Fruit fly (Drosophila melanogaster) whole organism, embryonic: ENCODE data around the gene CG43630.

Source experiments
- Bgb ChIP-seq: fragments of 200-800 bp; sonication (Bioruptor generic); IDR thresholded peaks from 2 replicates; pipeline ENCODE4 v1.3.6; 2022; ENCODE audit warnings: missing biosample characterization, missing genetic modification characterization; ENCODE audit not compliant: partially characterized antibody
- CG10274 ChIP-seq: fragments of 200-800 bp; sonication (Bioruptor generic); optimal IDR thresholded peaks from 3 replicates; lab custom pipeline; 2017; ENCODE audit warnings: missing biosample characterization, mild to moderate bottlenecking, missing genetic modification characterization
- CG10543 ChIP-seq: fragments of 200-800 bp; sonication (Bioruptor generic); optimal IDR thresholded peaks from 3 replicates; lab custom pipeline; 2017; ENCODE audit warnings: missing biosample characterization, mild to moderate bottlenecking, missing genetic modification characterization, moderate library complexity
- CG10565 ChIP-seq: fragments of 200-800 bp; sonication (Bioruptor generic); optimal IDR thresholded peaks from 3 replicates; lab custom pipeline; 2016; ENCODE audit warnings: missing biosample characterization, mild to moderate bottlenecking, missing genetic modification characterization
- CG12155 ChIP-seq: fragments of 200-800 bp; sonication (Bioruptor generic); optimal IDR thresholded peaks from 3 replicates; lab custom pipeline; 2016; ENCODE audit warnings: missing biosample characterization, missing genetic modification characterization
- CG12744 ChIP-seq: fragments of 200-800 bp; sonication (Bioruptor generic); optimal IDR thresholded peaks from 2 replicates; lab custom pipeline; 2016; ENCODE audit warnings: missing biosample characterization, missing genetic modification characterization
- CG12769 ChIP-seq: fragments of 200-800 bp; sonication (Bioruptor generic); optimal IDR thresholded peaks from 2 replicates; lab custom pipeline; 2019; ENCODE audit warnings: missing biosample characterization, mild to moderate bottlenecking, missing genetic modification characterization, moderate library complexity
- CG13123 ChIP-seq: fragments of 200-800 bp; sonication (Bioruptor generic); optimal IDR thresholded peaks from 2 replicates; lab custom pipeline; 2016; ENCODE audit warnings: missing biosample characterization, missing genetic modification characterization
- CG15269 ChIP-seq: fragments of 200-800 bp; sonication (Bioruptor generic); optimal IDR thresholded peaks from 2 replicates; lab custom pipeline; 2018; ENCODE audit warnings: missing biosample characterization, mild to moderate bottlenecking, missing genetic modification characterization, moderate library complexity
- CG16779 ChIP-seq: fragments of 200-800 bp; sonication (Bioruptor generic); IDR thresholded peaks from 2 replicates; pipeline ENCODE4 v1.3.6; 2022; ENCODE audit warnings: missing biosample characterization, missing genetic modification characterization
- CG16863 ChIP-seq: fragments of 200-800 bp; sonication (Bioruptor generic); optimal IDR thresholded peaks from 3 replicates; lab custom pipeline; 2016; ENCODE audit warnings: missing biosample characterization, missing genetic modification characterization
- CG17568 ChIP-seq: fragments of 200-800 bp; sonication (Bioruptor generic); optimal IDR thresholded peaks from 2 replicates; lab custom pipeline; 2018; ENCODE audit warnings: missing biosample characterization, mild to moderate bottlenecking, missing genetic modification characterization, moderate library complexity
- CG2129 ChIP-seq: fragments of 200-800 bp; sonication (Bioruptor generic); IDR thresholded peaks from 2 replicates; pipeline ENCODE4 v1.3.6; 2022; ENCODE audit warnings: missing biosample characterization, missing genetic modification characterization; ENCODE audit not compliant: partially characterized antibody
- CG4424 ChIP-seq: fragments of 200-800 bp; sonication (Bioruptor generic); optimal IDR thresholded peaks from 3 replicates; lab custom pipeline; 2016; ENCODE audit warnings: missing biosample characterization, missing genetic modification characterization
- CG4617 ChIP-seq: fragments of 200-800 bp; sonication (Bioruptor generic); optimal IDR thresholded peaks from 3 replicates; lab custom pipeline; 2016; ENCODE audit warnings: missing biosample characterization, missing genetic modification characterization, borderline replicate concordance
- CG4707 ChIP-seq: fragments of 200-800 bp; sonication (Bioruptor generic); optimal IDR thresholded peaks from 2 replicates; lab custom pipeline; 2018; ENCODE audit warnings: missing biosample characterization, mild to moderate bottlenecking, missing genetic modification characterization, moderate library complexity
- CG4730 ChIP-seq: fragments of 200-800 bp; sonication (Bioruptor generic); IDR thresholded peaks from 2 replicates; pipeline ENCODE4 v1.3.6; 2022; ENCODE audit warnings: missing biosample characterization, missing genetic modification characterization
- CG6813 ChIP-seq: fragments of 200-800 bp; sonication (Bioruptor generic); optimal IDR thresholded peaks from 2 replicates; lab custom pipeline; 2017; ENCODE audit warnings: missing biosample characterization, missing genetic modification characterization, mild to moderate bottlenecking, moderate library complexity, missing genetic modification reagents
- CG6854 ChIP-seq: fragments of 200-800 bp; sonication (Bioruptor generic); optimal IDR thresholded peaks from 3 replicates; lab custom pipeline; 2017; ENCODE audit warnings: missing biosample characterization, mild to moderate bottlenecking, missing genetic modification characterization
- CG7928 ChIP-seq: fragments of 200-800 bp; sonication (Bioruptor generic); optimal IDR thresholded peaks from 2 replicates; lab custom pipeline; 2017; ENCODE audit warnings: missing biosample characterization, mild to moderate bottlenecking, missing genetic modification characterization
- CG8944 ChIP-seq: fragments of 200-800 bp; sonication (Bioruptor generic); optimal IDR thresholded peaks from 3 replicates; lab custom pipeline; 2016; ENCODE audit warnings: missing biosample characterization, missing genetic modification characterization
- Dip3 ChIP-seq: fragments of 200-800 bp; sonication (Bioruptor generic); optimal IDR thresholded peaks from 3 replicates; lab custom pipeline; 2016; ENCODE audit warnings: missing biosample characterization, missing genetic modification characterization
- E2f2 ChIP-seq: fragments of 200-800 bp; sonication (Bioruptor generic); IDR thresholded peaks from 2 replicates; pipeline ENCODE4 v1.3.6; 2022; ENCODE audit warnings: missing biosample characterization, missing genetic modification characterization
- Fer1 ChIP-seq: fragments of 200-800 bp; sonication (Bioruptor generic); optimal IDR thresholded peaks from 2 replicates; lab custom pipeline; 2017; ENCODE audit warnings: missing biosample characterization, mild to moderate bottlenecking, missing genetic modification characterization
- Hey ChIP-seq: fragments of 200-800 bp; sonication (Bioruptor generic); optimal IDR thresholded peaks from 3 replicates; lab custom pipeline; 2018; ENCODE audit warnings: missing biosample characterization, mild to moderate bottlenecking, missing genetic modification characterization
- MTF-1 ChIP-seq: fragments of 200-800 bp; sonication (Bioruptor generic); optimal IDR thresholded peaks from 2 replicates; lab custom pipeline; 2018; ENCODE audit warnings: missing biosample characterization, mild to moderate bottlenecking, missing genetic modification characterization, borderline replicate concordance
- Med ChIP-seq: fragments of 200-800 bp; sonication (Bioruptor generic); peaks from one replicate; lab custom pipeline; 2016; ENCODE audit warnings: missing biosample characterization, missing genetic modification characterization, mild to moderate bottlenecking, inconsistent platforms, moderate library complexity
- Mrtf ChIP-seq: fragments of 200-800 bp; sonication (Bioruptor generic); IDR thresholded peaks from 3 replicates; pipeline ENCODE4 v1.3.6; 2022; ENCODE audit warnings: missing biosample characterization, missing genetic modification characterization
- Neu2 ChIP-seq: fragments of 200-800 bp; sonication (Bioruptor generic); optimal IDR thresholded peaks from 3 replicates; lab custom pipeline; 2016; ENCODE audit warnings: missing biosample characterization, missing genetic modification characterization, borderline replicate concordance
- Poxn ChIP-seq: fragments of 200-800 bp; sonication (Bioruptor generic); IDR thresholded peaks from 2 replicates; pipeline ENCODE4 v1.3.6; 2022; ENCODE audit warnings: missing biosample characterization, missing genetic modification characterization
- Usf ChIP-seq: fragments of 200-800 bp; sonication (Bioruptor generic); optimal IDR thresholded peaks from 2 replicates; lab custom pipeline; 2017; ENCODE audit warnings: missing genotype, missing biosample characterization, missing genetic modification characterization
- cwo ChIP-seq: fragments of 200-800 bp; sonication (Bioruptor generic); optimal IDR thresholded peaks from 3 replicates; lab custom pipeline; 2017; ENCODE audit warnings: missing biosample characterization, missing genetic modification characterization, mild to moderate bottlenecking, moderate library complexity, missing genetic modification reagents
- danr ChIP-seq: fragments of 200-800 bp; sonication (Bioruptor generic); IDR thresholded peaks from 2 replicates; pipeline ENCODE4 v1.3.6; 2022; ENCODE audit warnings: missing biosample characterization, missing genetic modification characterization
- disco-r ChIP-seq: fragments of 200-800 bp; sonication (Bioruptor generic); optimal IDR thresholded peaks from 2 replicates; lab custom pipeline; 2016; ENCODE audit warnings: missing biosample characterization, missing genetic modification characterization
- ken ChIP-seq: fragments of 200-800 bp; sonication (Bioruptor generic); IDR thresholded peaks from 3 replicates; pipeline ENCODE4 v1.3.6; 2022; ENCODE audit warnings: missing biosample characterization, missing genetic modification characterization
- lbe ChIP-seq: fragments of 200-800 bp; sonication (Bioruptor generic); optimal IDR thresholded peaks from 2 replicates; lab custom pipeline; 2016; ENCODE audit warnings: missing biosample characterization, mild to moderate bottlenecking, missing genetic modification characterization
- mld ChIP-seq: fragments of 200-800 bp; sonication (Bioruptor generic); IDR thresholded peaks from 3 replicates; pipeline ENCODE4 v1.3.6; 2022; ENCODE audit warnings: missing biosample characterization, missing genetic modification characterization; ENCODE audit not compliant: partially characterized antibody
- repo ChIP-seq: fragments of 200-800 bp; sonication (Bioruptor generic); optimal IDR thresholded peaks from 2 replicates; lab custom pipeline; 2016; ENCODE audit warnings: missing biosample characterization, missing genetic modification characterization
- rib ChIP-seq: fragments of 200-800 bp; sonication (Bioruptor generic); IDR thresholded peaks from 2 replicates; pipeline ENCODE4 v1.3.6; 2022; ENCODE audit warnings: missing biosample characterization, missing genetic modification characterization
- sim ChIP-seq: fragments of 200-800 bp; sonication (Bioruptor generic); IDR thresholded peaks from 2 replicates; pipeline ENCODE4 v1.3.6; 2022; ENCODE audit warnings: missing biosample characterization, missing genetic modification characterization
- slp2 ChIP-seq: fragments of 200-800 bp; sonication (Bioruptor generic); optimal IDR thresholded peaks from 2 replicates; lab custom pipeline; 2016; ENCODE audit warnings: missing biosample characterization, missing genetic modification characterization
- sob ChIP-seq: fragments of 200-800 bp; sonication (Bioruptor generic); IDR thresholded peaks from 2 replicates; pipeline ENCODE4 v1.3.6; 2022; ENCODE audit warnings: missing biosample characterization, missing genetic modification characterization
- sqz ChIP-seq: fragments of 200-800 bp; sonication (Bioruptor generic); optimal IDR thresholded peaks from 3 replicates; lab custom pipeline; 2018; ENCODE audit warnings: missing biosample characterization, mild to moderate bottlenecking, missing genetic modification characterization
- sr ChIP-seq: fragments of 200-800 bp; sonication (Bioruptor generic); IDR thresholded peaks from 3 replicates; pipeline ENCODE4 v1.3.6; 2022; ENCODE audit warnings: missing biosample characterization, missing genetic modification characterization
- ssp ChIP-seq: fragments of 200-800 bp; sonication (Bioruptor generic); IDR thresholded peaks from 2 replicates; pipeline ENCODE4 v1.3.6; 2022; ENCODE audit warnings: missing biosample characterization, missing genetic modification characterization
- stwl ChIP-seq: fragments of 200-800 bp; sonication (Bioruptor generic); optimal IDR thresholded peaks from 3 replicates; lab custom pipeline; 2018; ENCODE audit warnings: missing biosample characterization, mild to moderate bottlenecking, missing genetic modification characterization, moderate library complexity
- tgo ChIP-seq: fragments of 200-800 bp; sonication (Bioruptor generic); IDR thresholded peaks from 3 replicates; pipeline ENCODE4 v1.3.6; 2022; ENCODE audit warnings: missing biosample characterization, missing genetic modification characterization
- toy ChIP-seq: fragments of 200-800 bp; sonication (Bioruptor generic); IDR thresholded peaks from 2 replicates; pipeline ENCODE4 v1.3.6; 2022; ENCODE audit warnings: missing biosample characterization, missing genetic modification characterization
- tup ChIP-seq: fragments of 200-800 bp; sonication (Bioruptor generic); optimal IDR thresholded peaks from 2 replicates; lab custom pipeline; 2016; ENCODE audit warnings: missing biosample characterization, mild to moderate bottlenecking, missing genetic modification characterization, moderate library complexity
- wek ChIP-seq: fragments of 200-800 bp; sonication (Bioruptor generic); optimal IDR thresholded peaks from 3 replicates; lab custom pipeline; 2018; ENCODE audit warnings: missing biosample characterization, mild to moderate bottlenecking, missing genetic modification characterization, moderate library complexity

Gene CG43630

dm6 chr3R:12719627-12720343 lies 43.7 kb upstream of the CG43630 start (continued):
- no peak for TF ChIP-seq Poxn (GFP tag; lab: Robert Waterston, UW)
- TF ChIP-seq CG4424: peak; percentile 14
- TF ChIP-seq CG4617 (GFP tag; lab: Kevin White, UChicago): no peak
- no peak for TF ChIP-seq danr
- TF ChIP-seq mld (GFP tag; lab: Robert Waterston, UW): no peak
- TF ChIP-seq Hey: no peak
- TF ChIP-seq cwo (GFP tag; lab: Kevin White, UChicago): peak; percentile 29
- no peak for TF ChIP-seq Dip3
- TF ChIP-seq CG13123 (GFP tag; lab: Kevin White, UChicago): no peak
- peak; percentile 84; the same call in 1 of the 2 replicates for TF ChIP-seq rib (GFP tag; lab: Robert Waterston, UW)
- no peak for TF ChIP-seq CG4730 (GFP tag; lab: Robert Waterston, UW)
- TF ChIP-seq CG12769 (tag; lab: Kevin White, UChicago): peak; percentile 57
- TF ChIP-seq Med (GFP tag; lab: Kevin White, UChicago): peak; percentile 73
- TF ChIP-seq disco-r (GFP tag; lab: Kevin White, UChicago): no peak
- no peak for TF ChIP-seq CG12744 (GFP tag; lab: Kevin White, UChicago)
- no peak for TF ChIP-seq ssp (GFP tag; lab: Robert Waterston, UW)
- no peak for TF ChIP-seq CG7928
- no peak for TF ChIP-seq sob (GFP tag; lab: Robert Waterston, UW)
- no peak for TF ChIP-seq CG17568 (GFP tag; lab: Kevin White, UChicago)
- TF ChIP-seq slp2: no peak
- no peak for TF ChIP-seq sim (GFP tag; lab: Robert Waterston, UW)
- TF ChIP-seq stwl (tag; lab: Kevin White, UChicago): no peak
- TF ChIP-seq Mrtf (GFP tag; lab: Robert Waterston, UW): no peak
- TF ChIP-seq CG15269 (tag; lab: Kevin White, UChicago): peak; percentile 49
- TF ChIP-seq toy (GFP tag; lab: Robert Waterston, UW): no peak
- no peak for TF ChIP-seq CG12155 (GFP tag; lab: Kevin White, UChicago)
- TF ChIP-seq CG6854: peak; percentile 35
- TF ChIP-seq CG16779: no peak
- no peak for TF ChIP-seq wek (GFP tag; lab: Kevin White, UChicago)
- peak; percentile 51 for TF ChIP-seq CG6813
- TF ChIP-seq E2f2 (GFP tag; lab: Robert Waterston, UW): 0 out of 2 replicates have a peak, but pooled peaks have one; percentile 17
- no peak for TF ChIP-seq tup (GFP tag; lab: Kevin White, UChicago)
- TF ChIP-seq CG10274 (GFP tag; lab: Kevin White, UChicago): no peak
- TF ChIP-seq CG8944: no peak
- no peak for TF ChIP-seq sr
- peak; percentile 6 for TF ChIP-seq Neu2
- TF ChIP-seq Usf (GFP tag; lab: Kevin White, UChicago): no peak
- TF ChIP-seq tgo: no peak
- TF ChIP-seq CG4707: no peak
- TF ChIP-seq lbe (GFP tag; lab: Kevin White, UChicago): peak; percentile 60
- peak; percentile 60 for TF ChIP-seq Fer1 (GFP tag; lab: Kevin White, UChicago)
- no peak for TF ChIP-seq CG16863
- TF ChIP-seq CG10565 (GFP tag; lab: Kevin White, UChicago): no peak
- TF ChIP-seq repo (GFP tag; lab: Kevin White, UChicago): no peak
- TF ChIP-seq ken (GFP tag; lab: Robert Waterston, UW): no peak
- TF ChIP-seq sqz: no peak
- peak; percentile 74 for TF ChIP-seq CG10543 (GFP tag; lab: Kevin White, UChicago)
- no peak for TF ChIP-seq MTF-1 (GFP tag; lab: Kevin White, UChicago)
- TF ChIP-seq Bgb (GFP tag; lab: Robert Waterston, UW): no peak
- TF ChIP-seq CG2129 (GFP tag; lab: Robert Waterston, UW): no peak
